Fruit fly (Drosophila melanogaster): Measurements from ENCODE around the gene CG14062.

The CG14062 gene

dm6 chr3R:28633746-28634145 is 8.9 kb downstream of the CG14062 start (continued):
- peak; percentile 86 for TF ChIP-seq CG8119 (GFP tag; IDR thresholded peaks at IDR 0.05)
- peak; percentile 8 for TF ChIP-seq CG6808 (GFP tag; optimal IDR thresholded peaks at IDR 0.05)
- peak; percentile 65 for TF ChIP-seq CG34406 (GFP tag; optimal IDR thresholded peaks at IDR 0.05)
- TF ChIP-seq vri (GFP tag; optimal IDR thresholded peaks at IDR 0.05), result peak; percentile 19
- peak; percentile 38; the same call in 1 of the 3 replicates for TF ChIP-seq CG6163 (GFP tag; IDR thresholded peaks at IDR 0.05)
- peak; percentile 14 for TF ChIP-seq fd59A (GFP tag; optimal IDR thresholded peaks at IDR 0.05)
- no peak for TF ChIP-seq Eip93F (GFP tag; optimal IDR thresholded peaks at IDR 0.05)
- peak; percentile 94 for TF ChIP-seq Eip78C (GFP tag)
- TF ChIP-seq CG1621 (tag; optimal IDR thresholded peaks at IDR 0.05), result peak; percentile 21
- peak; percentile 13; the same call in 1 of the 2 replicates for TF ChIP-seq CG11294 (GFP tag; IDR thresholded peaks at IDR 0.05)
- peak; percentile 76 for TF ChIP-seq Smox (GFP tag; optimal IDR thresholded peaks at IDR 0.05)
- TF ChIP-seq CG6854 (GFP tag; optimal IDR thresholded peaks at IDR 0.05), result peak; percentile 34
- peak; percentile 83 for TF ChIP-seq topi (GFP tag; optimal IDR thresholded peaks at IDR 0.05)
- TF ChIP-seq CG8319 (GFP tag; optimal IDR thresholded peaks at IDR 0.05), result peak; percentile 53

dm6 chr3R:28631753-28632152 is 10.9 kb downstream of the CG14062 start:
- TF ChIP-seq CG6808 (GFP tag; optimal IDR thresholded peaks at IDR 0.05) (no peak), acj6 (GFP tag; optimal IDR thresholded peaks at IDR 0.05) (peak; percentile 41), net (GFP tag; optimal IDR thresholded peaks at IDR 0.05) (no peak), CG1621 (tag; optimal IDR thresholded peaks at IDR 0.05) (no peak), fd59A (GFP tag; optimal IDR thresholded peaks at IDR 0.05) (no peak), CG6854 (GFP tag; optimal IDR thresholded peaks at IDR 0.05) (no peak), topi (GFP tag; optimal IDR thresholded peaks at IDR 0.05) (peak; percentile 57), Sox102F (GFP tag; optimal IDR thresholded peaks at IDR 0.05) (peak; percentile 5), dac (GFP tag; optimal IDR thresholded peaks at IDR 0.05) (no peak), CG15336 (GFP tag; IDR thresholded peaks at IDR 0.05) (peak; percentile 61), achi (GFP tag; optimal IDR thresholded peaks at IDR 0.05) (peak; percentile 66), vri (GFP tag; optimal IDR thresholded peaks at IDR 0.05) (no peak), CG32006 (GFP tag; optimal IDR thresholded peaks at IDR 0.05) (peak; percentile 61), Met (GFP tag; optimal IDR thresholded peaks at IDR 0.05) (peak; percentile 43), CG11294 (GFP tag; IDR thresholded peaks at IDR 0.05) (peak; percentile 40; the same call in 1 of the 2 replicates), fkh (GFP tag; optimal IDR thresholded peaks at IDR 0.05) (no peak), CG10669 (GFP tag; optimal IDR thresholded peaks at IDR 0.05) (peak; percentile 53), ss (GFP tag; optimal IDR thresholded peaks at IDR 0.05) (no peak), CG7368 (GFP tag; optimal IDR thresholded peaks at IDR 0.05) (peak; percentile 48), spab (GFP tag; optimal IDR thresholded peaks at IDR 0.05) (peak; percentile 38), eg (GFP tag; IDR thresholded peaks at IDR 0.05) (peak; percentile 78), Eip75B (GFP tag; optimal IDR thresholded peaks at IDR 0.05) (peak; percentile 40), Sox15 (GFP tag; optimal IDR thresholded peaks at IDR 0.05) (no peak), cyc (GFP tag; optimal IDR thresholded peaks at IDR 0.05) (peak; percentile 75), Sox14 (GFP tag; optimal IDR thresholded peaks at IDR 0.05) (no peak), Gug (GFP tag; IDR thresholded peaks at IDR 0.05) (0 out of 2 replicates have a peak, but pooled peaks have one; percentile 48), Ets96B (tag; optimal IDR thresholded peaks at IDR 0.05) (peak; percentile 26), CG9139 (GFP tag; optimal IDR thresholded peaks at IDR 0.05) (no peak), Ets21C (GFP tag; optimal IDR thresholded peaks at IDR 0.05) (peak; percentile 17), CG3919 (GFP tag; optimal IDR thresholded peaks at IDR 0.05) (peak; percentile 62), Hr4 (GFP tag; optimal IDR thresholded peaks at IDR 0.05) (peak; percentile 57), CG11902 (GFP tag; optimal IDR thresholded peaks at IDR 0.05) (peak; percentile 35), dsx (GFP tag; optimal IDR thresholded peaks at IDR 0.05; ENCODE audit: poor library complexity, severe bottlenecking) (peak; percentile 30), CG10631 (GFP tag; optimal IDR thresholded peaks at IDR 0.05) (peak; percentile 51), CG6163 (GFP tag; IDR thresholded peaks at IDR 0.05) (peak; percentile 82), Hr39 (GFP tag; optimal IDR thresholded peaks at IDR 0.05) (peak; percentile 26), svp (GFP tag) (peak; percentile 54), Blimp-1 (GFP tag; optimal IDR thresholded peaks at IDR 0.05) (no peak), Hr38 (GFP tag; optimal IDR thresholded peaks at IDR 0.05) (no peak), OdsH (GFP tag; optimal IDR thresholded peaks at IDR 0.05) (peak; percentile 32), Eip93F (GFP tag; optimal IDR thresholded peaks at IDR 0.05) (no peak), CG4318 (GFP tag; optimal IDR thresholded peaks at IDR 0.05) (peak; percentile 14), CG8319 (GFP tag; optimal IDR thresholded peaks at IDR 0.05) (no peak), salr (GFP tag; optimal IDR thresholded peaks at IDR 0.05) (no peak)

Data from whole organism, prepupa.